Worm (Caenorhabditis elegans) whole organism, L1 larva: ENCODE results near the gene mip-1.
A peak's percentile ranks its signal among the peaks of the same experiment; 100 is the strongest.

ENCODE experiments used
- C16A3.4 ChIP-seq: fragments of 150-350 bp; optimal IDR thresholded peaks from 2 replicates; lab custom pipeline; 2014; ENCODE audit warnings: missing biosample characterization, missing genetic modification characterization
- F16B12.6 ChIP-seq: fragments of 150-350 bp; optimal IDR thresholded peaks from 2 replicates; lab custom pipeline; 2014; ENCODE audit warnings: missing biosample characterization, missing genetic modification characterization
- aly-2 ChIP-seq: fragments of 150-350 bp; optimal IDR thresholded peaks from 2 replicates; lab custom pipeline; 2014; ENCODE audit warnings: missing biosample characterization, missing genetic modification characterization
- blmp-1 ChIP-seq: fragments of 150-350 bp; optimal IDR thresholded peaks from 2 replicates; lab custom pipeline; 2014; ENCODE audit warnings: missing biosample characterization, missing genetic modification characterization
- ceh-88 ChIP-seq: fragments of 200-800 bp; sonication (Bioruptor generic); IDR thresholded peaks from 2 replicates; pipeline ENCODE4 v1.3.6; 2022; ENCODE audit warnings: missing genetic modification characterization, missing compliant biosample characterization
- ceh-90 ChIP-seq: sonication (generic microtip); optimal IDR thresholded peaks from 2 replicates; lab custom pipeline; 2016; ENCODE audit warnings: missing genetic modification characterization, missing compliant biosample characterization
- ces-1 ChIP-seq: fragments of 150-350 bp; optimal IDR thresholded peaks from 2 replicates; lab custom pipeline; 2014; ENCODE audit warnings: missing biosample characterization, missing genetic modification reagents, missing genetic modification characterization
- dsc-1 ChIP-seq: sonication (generic microtip); optimal IDR thresholded peaks from 2 replicates; lab custom pipeline; 2016; ENCODE audit warnings: mild to moderate bottlenecking, missing genetic modification characterization, missing compliant biosample characterization
- efl-3 ChIP-seq: fragments of 200-800 bp; sonication (Bioruptor generic); optimal IDR thresholded peaks from 2 replicates; lab custom pipeline; 2018; ENCODE audit warnings: mild to moderate bottlenecking, missing genetic modification characterization, missing compliant biosample characterization
- egl-27 ChIP-seq, 2 experiments: fragments of 150-350 bp in 1 of 2; sonication (generic microtip); optimal IDR thresholded peaks; 3 replicates each; lab custom pipeline; 2017 to 2018; ENCODE audit warnings: missing biosample characterization in 2 of 2, missing genetic modification characterization in 2 of 2, missing genetic modification reagents in 2 of 2
- elt-3 ChIP-seq, 6 experiments: fragments of 150-350 bp in 1 of 6; sonication (generic microtip); optimal IDR thresholded peaks; 2 replicates each; lab custom pipeline; 2017 to 2018; ENCODE audit warnings: missing biosample characterization in 6 of 6, missing genetic modification characterization in 6 of 6, inconsistent platforms in 1 of 6
- ets-5 ChIP-seq: fragments of 200-800 bp; sonication (Bioruptor generic); IDR thresholded peaks from 2 replicates; pipeline ENCODE4 v1.3.6; 2022; ENCODE audit warnings: missing genetic modification characterization, missing compliant biosample characterization
- fkh-10 ChIP-seq: sonication (generic microtip); optimal IDR thresholded peaks from 2 replicates; lab custom pipeline; 2017; ENCODE audit warnings: missing biosample characterization, missing genetic modification reagents, missing genetic modification characterization
- fos-1 ChIP-seq: fragments of 150-350 bp; optimal IDR thresholded peaks from 2 replicates; lab custom pipeline; 2014; ENCODE audit warnings: missing biosample characterization, missing genetic modification characterization
- grh-1 ChIP-seq: fragments of 200-800 bp; sonication (Bioruptor generic); IDR thresholded peaks from 2 replicates; pipeline ENCODE4 v1.3.6; 2022; ENCODE audit warnings: missing genetic modification reagents, missing genetic modification characterization, missing compliant biosample characterization
- hlh-17 ChIP-seq: fragments of 200-800 bp; sonication (Bioruptor generic); optimal IDR thresholded peaks from 2 replicates; lab custom pipeline; 2018; ENCODE audit warnings: missing genetic modification characterization, mild to moderate bottlenecking, missing compliant biosample characterization, moderate library complexity, borderline replicate concordance
- hpl-2 ChIP-seq: fragments of 150-350 bp; optimal IDR thresholded peaks from 2 replicates; lab custom pipeline; 2014; ENCODE audit warnings: missing biosample characterization, missing genetic modification reagents, missing genetic modification characterization
- irx-1 ChIP-seq: sonication (generic microtip); optimal IDR thresholded peaks from 2 replicates; lab custom pipeline; 2016; ENCODE audit warnings: missing genetic modification characterization, missing compliant biosample characterization
- isw-1 ChIP-seq: fragments of 200-800 bp; sonication (Bioruptor generic); IDR thresholded peaks from 2 replicates; pipeline ENCODE4 v1.3.6; 2022; ENCODE audit warnings: missing genetic modification characterization, missing compliant biosample characterization
- jun-1 ChIP-seq: fragments of 150-350 bp; optimal IDR thresholded peaks from 2 replicates; lab custom pipeline; 2014; ENCODE audit warnings: missing biosample characterization, missing genetic modification reagents, missing genetic modification characterization
- lin-13 ChIP-seq: fragments of 150-350 bp; optimal IDR thresholded peaks from 2 replicates; lab custom pipeline; 2014; ENCODE audit warnings: missing biosample characterization, missing genetic modification reagents, missing genetic modification characterization
- lin-14 ChIP-seq: fragments of 200-800 bp; sonication (Bioruptor generic); optimal IDR thresholded peaks from 2 replicates; lab custom pipeline; 2018; ENCODE audit warnings: mild to moderate bottlenecking, missing genetic modification characterization, moderate library complexity, missing compliant biosample characterization
- lin-35 ChIP-seq, 2 experiments: fragments of 150-350 bp; optimal IDR thresholded peaks; 2 replicates each; lab custom pipeline; 2014; ENCODE audit warnings: missing biosample characterization in 2 of 2, missing genetic modification characterization in 2 of 2, missing genetic modification reagents in 2 of 2
- lin-39 ChIP-seq: fragments of 150-350 bp; optimal IDR thresholded peaks from 2 replicates; lab custom pipeline; 2014; ENCODE audit warnings: missing biosample characterization, missing genetic modification reagents, missing genetic modification characterization
- mab-9 ChIP-seq: fragments of 200-800 bp; sonication (Bioruptor generic); IDR thresholded peaks from 2 replicates; pipeline ENCODE4 v1.3.6; 2022; ENCODE audit warnings: missing genetic modification reagents, missing genetic modification characterization, missing compliant biosample characterization
- mdl-1 ChIP-seq, 2 experiments: fragments of 150-350 bp; optimal IDR thresholded peaks; 2 replicates each; lab custom pipeline; 2014 to 2017; ENCODE audit warnings: missing biosample characterization in 2 of 2, missing genetic modification characterization in 2 of 2, inconsistent platforms in 1 of 2
- mef-2 ChIP-seq: fragments of 150-350 bp; optimal IDR thresholded peaks from 2 replicates; lab custom pipeline; 2014; ENCODE audit warnings: missing biosample characterization, missing genetic modification characterization
- nhr-11 ChIP-seq: fragments of 150-350 bp; optimal IDR thresholded peaks from 2 replicates; lab custom pipeline; 2014; ENCODE audit warnings: missing biosample characterization, missing genetic modification characterization
- nhr-12 ChIP-seq: sonication (generic microtip); optimal IDR thresholded peaks from 2 replicates; lab custom pipeline; 2017; ENCODE audit warnings: missing biosample characterization, missing genetic modification characterization
- nhr-19 ChIP-seq: fragments of 200-800 bp; sonication (Bioruptor generic); conservative IDR thresholded peaks from 2 replicates; pipeline ENCODE4 v1.3.6; 2022; ENCODE audit warnings: missing genetic modification characterization, missing compliant biosample characterization
- nhr-237 ChIP-seq: fragments of 150-350 bp; optimal IDR thresholded peaks from 2 replicates; lab custom pipeline; 2014; ENCODE audit warnings: missing biosample characterization, missing genetic modification characterization
- nhr-47 ChIP-seq: sonication (generic microtip); optimal IDR thresholded peaks from 2 replicates; lab custom pipeline; 2016; ENCODE audit warnings: mild to moderate bottlenecking, missing genetic modification characterization, moderate library complexity, missing compliant biosample characterization
- nhr-76 ChIP-seq: sonication (generic microtip); optimal IDR thresholded peaks from 2 replicates; lab custom pipeline; 2017; ENCODE audit warnings: missing biosample characterization, missing genetic modification characterization
- nhr-77 ChIP-seq: fragments of 150-350 bp; optimal IDR thresholded peaks from 2 replicates; lab custom pipeline; 2014; ENCODE audit warnings: missing biosample characterization, missing genetic modification characterization
- nhr-90 ChIP-seq: sonication (generic microtip); optimal IDR thresholded peaks from 2 replicates; lab custom pipeline; 2016; ENCODE audit warnings: mild to moderate bottlenecking, missing genetic modification characterization, missing compliant biosample characterization; ENCODE audit not compliant: poor library complexity
- pax-3 ChIP-seq: fragments of 200-800 bp; sonication (Bioruptor generic); optimal IDR thresholded peaks from 2 replicates; lab custom pipeline; 2018; ENCODE audit warnings: mild to moderate bottlenecking, missing genetic modification characterization, moderate library complexity, missing compliant biosample characterization
- pqm-1 ChIP-seq: sonication (generic microtip); optimal IDR thresholded peaks from 3 replicates; lab custom pipeline; 2017; ENCODE audit warnings: missing biosample characterization, missing genetic modification characterization
- skn-1 ChIP-seq: fragments of 150-350 bp; optimal IDR thresholded peaks from 2 replicates; lab custom pipeline; 2014; ENCODE audit warnings: missing biosample characterization, missing genetic modification characterization
- snpc-4 ChIP-seq: fragments of 150-350 bp; optimal IDR thresholded peaks from 2 replicates; lab custom pipeline; 2014; ENCODE audit warnings: missing biosample characterization, missing genetic modification characterization
- sup-37 ChIP-seq: fragments of 200-800 bp; sonication (Bioruptor generic); optimal IDR thresholded peaks from 2 replicates; lab custom pipeline; 2018; ENCODE audit warnings: mild to moderate bottlenecking, missing genetic modification characterization, missing compliant biosample characterization
- swsn-7 ChIP-seq: sonication (generic microtip); optimal IDR thresholded peaks from 2 replicates; lab custom pipeline; 2016; ENCODE audit warnings: missing genetic modification characterization, missing compliant biosample characterization
- tlp-1 ChIP-seq: fragments of 150-350 bp; optimal IDR thresholded peaks from 2 replicates; lab custom pipeline; 2014; ENCODE audit warnings: missing biosample characterization, missing genetic modification characterization
- unc-130 ChIP-seq: fragments of 150-350 bp; optimal IDR thresholded peaks from 2 replicates; lab custom pipeline; 2017; ENCODE audit warnings: missing biosample characterization, missing genetic modification characterization, inconsistent platforms
- unc-30 ChIP-seq: sonication (generic microtip); optimal IDR thresholded peaks from 2 replicates; lab custom pipeline; 2017; ENCODE audit warnings: missing biosample characterization, missing genetic modification characterization
- unc-62 ChIP-seq: fragments of 150-350 bp; optimal IDR thresholded peaks from 2 replicates; lab custom pipeline; 2014; ENCODE audit warnings: missing biosample characterization, missing genetic modification reagents, missing genetic modification characterization
- unc-86 ChIP-seq: sonication (generic microtip); optimal IDR thresholded peaks from 2 replicates; lab custom pipeline; 2016; ENCODE audit warnings: missing genetic modification characterization, missing compliant biosample characterization
- zip-4 ChIP-seq: fragments of 200-800 bp; sonication (Bioruptor generic); optimal IDR thresholded peaks from 2 replicates; lab custom pipeline; 2018; ENCODE audit warnings: mild to moderate bottlenecking, missing genetic modification characterization, moderate library complexity, missing compliant biosample characterization
- ztf-11 ChIP-seq, 2 experiments: sonication (generic microtip); optimal IDR thresholded peaks; 2 replicates each; lab custom pipeline; 2016 to 2017; ENCODE audit warnings: missing genetic modification characterization in 2 of 2, missing biosample characterization in 1 of 2, missing compliant biosample characterization in 1 of 2
- ztf-4 ChIP-seq: fragments of 150-350 bp; optimal IDR thresholded peaks from 2 replicates; lab custom pipeline; 2014; ENCODE audit warnings: missing biosample characterization, missing genetic modification characterization

Gene mip-1

ce11 chrIII:4754001-4754561 is 38.8 kb upstream of the mip-1 start, which contains the start of the genes rps-0 and rbg-3 (continued):
- TF ChIP-seq mab-9 (GFP tag; lab: Robert Waterston, UW), result peak; percentile 72
- TF ChIP-seq mef-2, result peak; percentile 57
- peak; percentile 42 for TF ChIP-seq fkh-10
- TF ChIP-seq zip-4 (GFP tag; lab: Kevin White, UChicago), result peak; percentile 74
- peak; percentile 89 for TF ChIP-seq nhr-77 (tag; lab: Kevin White, UChicago)
- peak; percentile 74 for TF ChIP-seq nhr-11 (tag; lab: Kevin White, UChicago)
- TF ChIP-seq lin-39 (tag; lab: Kevin White, UChicago), result peak; percentile 77
- no peak for TF ChIP-seq ets-5
- no peak for TF ChIP-seq nhr-76 (tag; lab: Kevin White, UChicago)
- peak; percentile 75 for TF ChIP-seq pax-3 (tag; lab: Kevin White, UChicago)
- TF ChIP-seq jun-1 (tag; lab: Kevin White, UChicago), result peak; percentile 90
- peak; percentile 64 for TF ChIP-seq ceh-88 (GFP tag; lab: Robert Waterston, UW)
- TF ChIP-seq ces-1 (GFP tag; lab: Kevin White, UChicago), result no peak
- peak; percentile 88 for TF ChIP-seq fos-1 (tag; lab: Kevin White, UChicago)
- peak; percentile 71 for TF ChIP-seq F16B12.6 (tag; lab: Kevin White, UChicago)
- peak; percentile 89 for TF ChIP-seq blmp-1 (tag; lab: Kevin White, UChicago)

DNA sequence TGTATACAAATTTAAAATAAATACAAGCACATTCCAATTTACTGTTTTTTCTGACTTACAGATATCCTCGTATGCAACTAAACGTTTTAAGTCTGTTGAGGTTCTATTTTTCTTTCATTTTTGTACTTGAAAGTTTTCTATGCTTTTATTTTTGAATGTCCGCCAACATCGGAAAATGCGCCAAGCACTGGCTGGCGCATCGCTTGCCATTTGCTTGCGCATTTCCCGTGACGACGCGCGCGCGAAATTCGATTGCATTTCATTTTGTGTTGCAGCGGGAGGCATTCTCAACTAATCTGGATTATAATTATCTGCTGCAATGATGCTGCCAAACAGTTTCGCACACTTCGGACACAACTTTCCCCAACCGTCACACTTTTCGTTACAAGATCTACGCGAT is 35.9 kb upstream of the mip-1 start, which contains the start of gene fbxl-2:
Gene fbxl-2 (plus strand): TSS at position 278 of the 400 bp plus-strand sequence.
- TF ChIP-seq hpl-2 (GFP tag; lab: Kevin White, UChicago) (peak; percentile 30), irx-1 (tag; lab: Kevin White, UChicago) (peak; percentile 93), isw-1 (GFP tag; lab: Robert Waterston, UW) (peak; percentile 97), fkh-10 (peak; percentile 80), nhr-19 (GFP tag; lab: Robert Waterston, UW) (peak; percentile 98), dsc-1 (peak; percentile 95), unc-130 (tag; lab: Kevin White, UChicago) (peak; percentile 95), efl-3 (GFP tag; lab: Kevin White, UChicago) (peak; percentile 33), lin-35 (GFP tag; optimal IDR thresholded peaks at IDR 0.05; lab: Kevin White, UChicago) (peak; percentile 99 to 100), tlp-1 (tag; lab: Kevin White, UChicago) (no peak), zip-4 (GFP tag; lab: Kevin White, UChicago) (peak; percentile 88), mab-9 (GFP tag; lab: Robert Waterston, UW) (peak; percentile 93), egl-27 (tag; optimal IDR thresholded peaks at IDR 0.05; lab: Kevin White, UChicago) (no peak), nhr-237 (tag; lab: Kevin White, UChicago) (peak; percentile 90), mdl-1 (tag; optimal IDR thresholded peaks at IDR 0.05; lab: Kevin White, UChicago) (peak in 1 of 2 experiments; percentile 79), hlh-17 (GFP tag; lab: Kevin White, UChicago) (no peak), swsn-7 (peak; percentile 95), C16A3.4 (tag; lab: Kevin White, UChicago) (peak; percentile 97), unc-86 (tag; lab: Kevin White, UChicago) (peak; percentile 94), nhr-11 (tag; lab: Kevin White, UChicago) (peak; percentile 85), ceh-88 (GFP tag; lab: Robert Waterston, UW) (peak; percentile 83), ets-5 (no peak), pqm-1 (tag; lab: Kevin White, UChicago) (no peak), elt-3 (tag; optimal IDR thresholded peaks at IDR 0.05; lab: Kevin White, UChicago) (peak in 5 of 6 experiments; percentile 55 to 96 (median 88)), ceh-90 (tag; lab: Kevin White, UChicago) (peak; percentile 41), nhr-90 (peak; percentile 95), skn-1 (peak; percentile 96), snpc-4 (peak; percentile 83), aly-2 (tag; lab: Kevin White, UChicago) (peak; percentile 83), ztf-4 (tag; lab: Kevin White, UChicago) (peak; percentile 91), nhr-47 (tag; lab: Kevin White, UChicago) (peak; percentile 98), unc-62 (GFP tag; lab: Kevin White, UChicago) (peak; percentile 56), lin-13 (peak; percentile 96), blmp-1 (tag; lab: Kevin White, UChicago) (peak; percentile 86), ztf-11 (tag; optimal IDR thresholded peaks at IDR 0.05; lab: Kevin White, UChicago) (peak in 1 of 2 experiments; percentile 88), nhr-12 (peak; percentile 3), sup-37 (peak; percentile 92), lin-14 (GFP tag; lab: Kevin White, UChicago) (peak; percentile 94), unc-30 (tag; lab: Kevin White, UChicago) (no peak), grh-1 (GFP tag; lab: Robert Waterston, UW) (peak; percentile 94), fos-1 (tag; lab: Kevin White, UChicago) (peak; percentile 87), lin-39 (tag; lab: Kevin White, UChicago) (peak; percentile 85)
